ENCODE assay signal across 2 worm cellular contexts in the genomic region with DNA sequence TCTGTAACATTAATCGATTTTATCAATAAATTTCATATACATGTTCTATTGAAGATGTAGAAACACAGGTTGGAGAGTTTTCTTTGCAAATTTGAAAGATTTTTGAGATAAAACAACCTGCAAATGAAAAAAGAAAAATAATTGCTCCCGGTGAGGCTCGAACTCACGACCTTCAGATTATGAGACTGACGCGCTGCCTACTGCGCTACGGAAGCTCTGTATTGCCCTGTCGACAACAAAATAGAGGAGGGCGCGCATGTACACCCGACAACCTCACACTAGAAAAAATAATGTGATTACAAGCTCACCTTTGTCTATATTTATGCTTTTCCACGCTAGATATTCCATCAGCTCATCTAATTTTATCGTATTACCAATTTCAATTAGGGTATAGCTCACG.
TF ChIP-seq lines count a peak whose summit lies in the region.

No protein-coding gene starts in this region.

TF ChIP-seq in whole organism, L1 larva, 84 proteins besides CTCF, POLR2A, EP300 and RAD21 (continued from another document):
- TF ChIP-seq lin-35 (GFP tag; optimal IDR thresholded peaks at IDR 0.05; lab: Kevin White, UChicago) (peak in 1 of 2 experiments; percentile 45), ama-1 (optimal IDR thresholded peaks at IDR 0.05; lab: Kevin White, UChicago) (no peak), sup-37 (GFP tag; optimal IDR thresholded peaks at IDR 0.05; lab: Kevin White, UChicago) (no peak), tbx-2 (tag; optimal IDR thresholded peaks at IDR 0.05; lab: Kevin White, UChicago) (no peak), mep-1 (tag; optimal IDR thresholded peaks at IDR 0.05; lab: Kevin White, UChicago) (no peak), unc-30 (tag; optimal IDR thresholded peaks at IDR 0.05; lab: Kevin White, UChicago) (no peak), dsc-1 (tag; optimal IDR thresholded peaks at IDR 0.05; lab: Kevin White, UChicago) (peak; percentile 39), ets-5 (GFP tag; IDR thresholded peaks at IDR 0.05; lab: Robert Waterston, UW) (no peak), tlp-1 (tag; optimal IDR thresholded peaks at IDR 0.05; lab: Kevin White, UChicago) (no peak), lin-13 (GFP tag; optimal IDR thresholded peaks at IDR 0.05; lab: Kevin White, UChicago) (no peak), mab-9 (GFP tag; IDR thresholded peaks at IDR 0.05; lab: Robert Waterston, UW) (no peak), nhr-85 (tag; lab: Kevin White, UChicago) (peak; percentile 70), vab-15 (tag; optimal IDR thresholded peaks at IDR 0.05; lab: Kevin White, UChicago) (no peak), ceh-88 (GFP tag; IDR thresholded peaks at IDR 0.05; lab: Robert Waterston, UW) (0 out of 2 replicates have a peak, but pooled peaks have one; percentile 16), nhr-237 (tag; optimal IDR thresholded peaks at IDR 0.05; lab: Kevin White, UChicago) (no peak), swsn-7 (tag; optimal IDR thresholded peaks at IDR 0.05; lab: Kevin White, UChicago) (peak; percentile 10), egl-13 (tag; optimal IDR thresholded peaks at IDR 0.05; lab: Kevin White, UChicago) (no peak), zag-1 (tag; optimal IDR thresholded peaks at IDR 0.05; lab: Kevin White, UChicago) (no peak), lir-3 (tag; optimal IDR thresholded peaks at IDR 0.05; lab: Kevin White, UChicago; ENCODE audit: poor library complexity) (no peak), nhr-90 (tag; optimal IDR thresholded peaks at IDR 0.05; lab: Kevin White, UChicago; ENCODE audit: poor library complexity) (no peak), hlh-4 (tag; optimal IDR thresholded peaks at IDR 0.05; lab: Kevin White, UChicago) (no peak), ceh-82 (tag; optimal IDR thresholded peaks at IDR 0.05; lab: Kevin White, UChicago) (no peak), jun-1 (tag; optimal IDR thresholded peaks at IDR 0.05; lab: Kevin White, UChicago) (no peak), skn-1 (tag; optimal IDR thresholded peaks at IDR 0.05; lab: Kevin White, UChicago) (no peak), sptf-1 (tag; optimal IDR thresholded peaks at IDR 0.05; lab: Kevin White, UChicago) (no peak), unc-98 (GFP tag; IDR thresholded peaks at IDR 0.05; lab: Robert Waterston, UW) (no peak), snu-23 (GFP tag; optimal IDR thresholded peaks at IDR 0.05; lab: Kevin White, UChicago) (peak; percentile 35), lin-39 (tag; optimal IDR thresholded peaks at IDR 0.05; lab: Kevin White, UChicago) (no peak), pag-3 (tag; optimal IDR thresholded peaks at IDR 0.05; lab: Kevin White, UChicago; ENCODE audit: borderline replicate concordance, insufficient read depth) (no peak), lsy-2 (tag; optimal IDR thresholded peaks at IDR 0.05; lab: Kevin White, UChicago) (no peak)
TF ChIP-seq in whole organism, L1 larva: peak in this region for 11.

TF ChIP-seq in whole organism, young adult, 124 proteins besides CTCF, POLR2A, EP300 and RAD21 (continued from another document):
- TF ChIP-seq ceh-91 (GFP tag; IDR thresholded peaks at IDR 0.05; lab: Robert Waterston, UW) (no peak), ztf-25 (GFP tag; IDR thresholded peaks at IDR 0.05; lab: Robert Waterston, UW) (0 out of 2 replicates have a peak, but pooled peaks have one; percentile 51), egrh-3 (GFP tag; IDR thresholded peaks at IDR 0.05; lab: Robert Waterston, UW) (0 out of 2 replicates have a peak, but pooled peaks have one; percentile 17), snpc-1.1 (tag; optimal IDR thresholded peaks at IDR 0.05; lab: Kevin White, UChicago; ENCODE audit: insufficient read depth) (no peak), lin-26 (GFP tag; IDR thresholded peaks at IDR 0.05; lab: Robert Waterston, UW) (peak; percentile 78), cebp-1 (GFP tag; IDR thresholded peaks at IDR 0.05; lab: Robert Waterston, UW) (no peak), cebp-1 (tag; optimal IDR thresholded peaks at IDR 0.05; lab: Kevin White, UChicago) (no peak), B0261.1 (tag; optimal IDR thresholded peaks at IDR 0.05; lab: Kevin White, UChicago) (peak; percentile 91), ama-1 (optimal IDR thresholded peaks at IDR 0.05; lab: Kevin White, UChicago) (no peak), ama-1 (GFP tag; optimal IDR thresholded peaks at IDR 0.05; lab: Kevin White, UChicago) (no peak), D2030.7 (GFP tag; IDR thresholded peaks at IDR 0.05; lab: Robert Waterston, UW) (peak; percentile 54), ztf-18 (tag; optimal IDR thresholded peaks at IDR 0.05; lab: Kevin White, UChicago) (peak; percentile 63), T07F8.4 (tag; optimal IDR thresholded peaks at IDR 0.05; lab: Kevin White, UChicago) (peak; percentile 38), aptf-3 (GFP tag; IDR thresholded peaks at IDR 0.05; lab: Robert Waterston, UW) (0 out of 2 replicates have a peak, but pooled peaks have one; percentile 48), die-1 (tag; optimal IDR thresholded peaks at IDR 0.05; lab: Kevin White, UChicago) (peak; percentile 91), snpc-1.3 (tag; optimal IDR thresholded peaks at IDR 0.05; lab: Kevin White, UChicago; ENCODE audit: insufficient read depth) (peak; percentile 39), snpc-3.4 (tag; optimal IDR thresholded peaks at IDR 0.05; lab: Kevin White, UChicago) (peak; percentile 47), let-607 (tag; optimal IDR thresholded peaks at IDR 0.05; lab: Kevin White, UChicago) (no peak), atf-7 (tag; optimal IDR thresholded peaks at IDR 0.05; lab: Kevin White, UChicago) (peak; percentile 7), hmg-1.2 (GFP tag; IDR thresholded peaks at IDR 0.05; lab: Robert Waterston, UW) (peak; percentile 74)
